Worm (Caenorhabditis elegans) whole organism, L4 larva: ENCODE measurements around the gene mdl-1.

Experiments used
- F37D6.2 ChIP-seq: sonication (generic microtip); optimal IDR thresholded peaks from 2 replicates; lab custom pipeline; 2016; ENCODE audit warnings: mild to moderate bottlenecking, missing genetic modification characterization, missing compliant biosample characterization
- F44E2.7 ChIP-seq: fragments of 200-800 bp; sonication (Bioruptor generic); IDR thresholded peaks from 2 replicates; pipeline ENCODE4 v2.1.2; 2022; ENCODE audit warnings: missing genetic modification characterization, missing compliant biosample characterization
- R02D3.7 ChIP-seq: fragments of 150-350 bp; sonication (generic microtip); optimal IDR thresholded peaks from 3 replicates; lab custom pipeline; 2014; ENCODE audit warnings: missing biosample characterization, missing genetic modification characterization
- Y5F2A.4 ChIP-seq: fragments of 200-800 bp; sonication (Bioruptor generic); optimal IDR thresholded peaks from 2 replicates; lab custom pipeline; 2018; ENCODE audit warnings: mild to moderate bottlenecking, missing genetic modification characterization, missing compliant biosample characterization
- ama-1 ChIP-seq: fragments of 150-350 bp; optimal IDR thresholded peaks from 2 replicates; lab custom pipeline; 2014; ENCODE audit warnings: inconsistent platforms, mixed read lengths
- arid-1 ChIP-seq: fragments of 200-800 bp; sonication (Bioruptor generic); conservative IDR thresholded peaks from 2 replicates; pipeline ENCODE4 v1.3.6; 2022; ENCODE audit warnings: missing genetic modification reagents, missing genetic modification characterization, missing compliant biosample characterization
- attf-4 ChIP-seq: sonication (generic microtip); optimal IDR thresholded peaks from 3 replicates; lab custom pipeline; 2017; ENCODE audit warnings: missing biosample characterization, missing genetic modification characterization
- ceh-20 ChIP-seq: fragments of 200-800 bp; sonication (Bioruptor generic); IDR thresholded peaks from 2 replicates; pipeline ENCODE4 v1.3.6; 2022; ENCODE audit warnings: missing genetic modification reagents, missing genetic modification characterization, missing compliant biosample characterization
- ceh-28 ChIP-seq: fragments of 150-350 bp; optimal IDR thresholded peaks from 2 replicates; lab custom pipeline; 2014; ENCODE audit warnings: missing biosample characterization, missing genetic modification reagents, missing genetic modification characterization
- ceh-32 ChIP-seq: sonication (generic microtip); optimal IDR thresholded peaks from 2 replicates; lab custom pipeline; 2016; ENCODE audit warnings: mild to moderate bottlenecking, missing genetic modification characterization, missing compliant biosample characterization; ENCODE audit not compliant: poor library complexity
- ceh-44 ChIP-seq: fragments of 200-800 bp; sonication (Bioruptor generic); IDR thresholded peaks from 2 replicates; pipeline ENCODE4 v1.3.6; 2022; ENCODE audit warnings: missing genetic modification reagents, missing genetic modification characterization, missing compliant biosample characterization
- ces-1 ChIP-seq: fragments of 150-350 bp; sonication (generic microtip); optimal IDR thresholded peaks from 4 replicates; lab custom pipeline; 2014; ENCODE audit warnings: missing biosample characterization, missing genetic modification reagents, missing genetic modification characterization
- cey-2 ChIP-seq: sonication (generic microtip); optimal IDR thresholded peaks from 3 replicates; lab custom pipeline; 2017; ENCODE audit warnings: missing genetic modification characterization, mild to moderate bottlenecking, missing compliant biosample characterization, antibody characterized with exemption, borderline replicate concordance; ENCODE audit not compliant: insufficient read depth
- daf-16 ChIP-seq, 3 experiments: sonication (generic microtip); optimal IDR thresholded peaks; 2 replicates each; lab custom pipeline; 2016 to 2017; ENCODE audit warnings: missing genetic modification characterization in 3 of 3, missing genetic modification reagents in 3 of 3, mild to moderate bottlenecking in 2 of 3, missing compliant biosample characterization in 2 of 3, missing biosample characterization in 1 of 3, moderate library complexity in 1 of 3
- dmd-9 ChIP-seq: fragments of 200-800 bp; sonication (Bioruptor generic); IDR thresholded peaks from 2 replicates; pipeline ENCODE4 v1.3.6; 2022; ENCODE audit warnings: missing genetic modification reagents, missing genetic modification characterization, missing compliant biosample characterization
- dpl-1 ChIP-seq: fragments of 150-350 bp; optimal IDR thresholded peaks from 2 replicates; lab custom pipeline; 2014; ENCODE audit warnings: missing biosample characterization, missing genetic modification reagents, missing genetic modification characterization
- duxl-1 ChIP-seq: sonication (generic microtip); optimal IDR thresholded peaks from 2 replicates; lab custom pipeline; 2016; ENCODE audit warnings: mild to moderate bottlenecking, missing genetic modification characterization, moderate library complexity, missing compliant biosample characterization; ENCODE audit not compliant: poor library complexity
- egl-27 ChIP-seq: sonication (generic microtip); optimal IDR thresholded peaks from 3 replicates; lab custom pipeline; 2017; ENCODE audit warnings: missing biosample characterization, missing genetic modification reagents, missing genetic modification characterization
- egl-43 ChIP-seq: fragments of 200-800 bp; sonication (Bioruptor generic); IDR thresholded peaks from 2 replicates; pipeline ENCODE4 v1.3.6; 2022; ENCODE audit warnings: missing genetic modification reagents, missing genetic modification characterization, missing compliant biosample characterization
- fkh-10 ChIP-seq: fragments of 150-350 bp; optimal IDR thresholded peaks from 2 replicates; lab custom pipeline; 2014; ENCODE audit warnings: missing biosample characterization, missing genetic modification reagents, missing genetic modification characterization
- fos-1 ChIP-seq: fragments of 150-350 bp; optimal IDR thresholded peaks from 2 replicates; lab custom pipeline; 2014; ENCODE audit warnings: missing biosample characterization, missing genetic modification characterization
- hmg-1.1 ChIP-seq: fragments of 200-800 bp; sonication (Bioruptor generic); IDR thresholded peaks from 2 replicates; pipeline ENCODE4 v1.3.6; 2022; ENCODE audit warnings: missing genetic modification reagents, missing genetic modification characterization, missing compliant biosample characterization
- jun-1 ChIP-seq: fragments of 150-350 bp; optimal IDR thresholded peaks from 2 replicates; lab custom pipeline; 2014; ENCODE audit warnings: missing biosample characterization, missing genetic modification reagents, missing genetic modification characterization
- lim-7 ChIP-seq: fragments of 200-800 bp; sonication (Bioruptor generic); IDR thresholded peaks from 2 replicates; pipeline ENCODE4 v1.3.6; 2022; ENCODE audit warnings: missing genetic modification characterization, missing compliant biosample characterization
- lin-13 ChIP-seq: fragments of 150-350 bp; optimal IDR thresholded peaks from 2 replicates; lab custom pipeline; 2014; ENCODE audit warnings: missing biosample characterization, missing genetic modification reagents, missing genetic modification characterization
- lin-38 ChIP-seq: fragments of 200-800 bp; sonication (Bioruptor generic); IDR thresholded peaks from 2 replicates; pipeline ENCODE4 v1.3.6; 2022; ENCODE audit warnings: missing genetic modification reagents, missing genetic modification characterization, missing compliant biosample characterization
- lin-39 ChIP-seq: fragments of 150-350 bp; optimal IDR thresholded peaks from 2 replicates; lab custom pipeline; 2014; ENCODE audit warnings: missing biosample characterization, missing genetic modification reagents, missing genetic modification characterization
- lir-3 ChIP-seq: sonication (generic microtip); optimal IDR thresholded peaks from 2 replicates; lab custom pipeline; 2016; ENCODE audit warnings: mild to moderate bottlenecking, missing genetic modification characterization, missing compliant biosample characterization
- madf-5 ChIP-seq, 2 experiments: fragments of 200-800 bp; sonication (Bioruptor generic); IDR thresholded peaks; 2 replicates each; pipeline ENCODE4 v1.3.6; 2022; ENCODE audit warnings: missing compliant biosample characterization in 2 of 2, missing genetic modification characterization in 2 of 2
- mdt-29 ChIP-seq: fragments of 200-800 bp; sonication (Bioruptor generic); IDR thresholded peaks from 2 replicates; pipeline ENCODE4 v1.3.6; 2022; ENCODE audit warnings: missing genetic modification reagents, missing genetic modification characterization, missing compliant biosample characterization
- mxl-3 ChIP-seq: fragments of 200-800 bp; sonication (Bioruptor generic); optimal IDR thresholded peaks from 2 replicates; lab custom pipeline; 2018; ENCODE audit warnings: mild to moderate bottlenecking, missing genetic modification characterization, missing compliant biosample characterization
- nhr-10 ChIP-seq: fragments of 150-350 bp; optimal IDR thresholded peaks from 2 replicates; lab custom pipeline; 2014; ENCODE audit warnings: missing biosample characterization, missing genetic modification characterization
- nhr-111 ChIP-seq: fragments of 200-800 bp; sonication (Bioruptor generic); optimal IDR thresholded peaks from 2 replicates; lab custom pipeline; 2018; ENCODE audit warnings: mild to moderate bottlenecking, missing genetic modification characterization, missing compliant biosample characterization
- nhr-41 ChIP-seq: fragments of 200-800 bp; sonication (Bioruptor generic); IDR thresholded peaks from 2 replicates; pipeline ENCODE4 v1.3.6; 2022; ENCODE audit warnings: missing genetic modification reagents, missing genetic modification characterization, missing compliant biosample characterization
- nhr-48 ChIP-seq: sonication (generic microtip); optimal IDR thresholded peaks from 2 replicates; lab custom pipeline; 2016; ENCODE audit warnings: mild to moderate bottlenecking, missing genetic modification characterization, missing compliant biosample characterization
- nhr-76 ChIP-seq: fragments of 150-350 bp; optimal IDR thresholded peaks from 2 replicates; lab custom pipeline; 2014; ENCODE audit warnings: missing biosample characterization, missing genetic modification characterization
- pha-4 ChIP-seq, 2 experiments: fragments of 150-350 bp in 1 of 2; fragments of 200-800 bp in 1 of 2; sonication (Bioruptor generic) in 1 of 2; IDR thresholded peaks in 1 of 2; optimal IDR thresholded peaks in 1 of 2; 2 replicates each; pipeline versions ENCODE4 v1.3.6 to Lab custom; 2014 to 2022; ENCODE audit warnings: missing genetic modification characterization in 2 of 2, missing genetic modification reagents in 2 of 2, missing biosample characterization in 1 of 2, missing compliant biosample characterization in 1 of 2
- pqm-1 ChIP-seq: sonication (generic microtip); optimal IDR thresholded peaks from 2 replicates; lab custom pipeline; 2017; ENCODE audit warnings: missing biosample characterization, missing genetic modification characterization
- saeg-2 ChIP-seq: fragments of 200-800 bp; sonication (Bioruptor generic); IDR thresholded peaks from 2 replicates; pipeline ENCODE4 v1.3.6; 2022; ENCODE audit warnings: missing genetic modification reagents, missing genetic modification characterization, missing compliant biosample characterization
- sdz-12 ChIP-seq: fragments of 200-800 bp; sonication (Bioruptor generic); optimal IDR thresholded peaks from 2 replicates; lab custom pipeline; 2018; ENCODE audit warnings: mild to moderate bottlenecking, missing genetic modification characterization, missing compliant biosample characterization
- set-16 ChIP-seq: fragments of 200-800 bp; sonication (Bioruptor generic); IDR thresholded peaks from 2 replicates; pipeline ENCODE4 v1.3.6; 2022; ENCODE audit warnings: missing genetic modification reagents, missing genetic modification characterization, missing compliant biosample characterization
- skn-1 ChIP-seq: fragments of 150-350 bp; optimal IDR thresholded peaks from 2 replicates; lab custom pipeline; 2014; ENCODE audit warnings: missing biosample characterization, missing genetic modification characterization
- unc-62 ChIP-seq, 3 experiments: fragments of 150-350 bp in 1 of 3; sonication (generic microtip); optimal IDR thresholded peaks in 2 of 3; peaks in 1 of 3; 1 replicate in 1 of 3; 2 replicates in 2 of 3; lab custom pipeline; 2014 to 2017; ENCODE audit warnings: missing biosample characterization in 3 of 3, missing genetic modification characterization in 3 of 3, missing genetic modification reagents in 3 of 3, missing genotype in 1 of 3
- vab-7 ChIP-seq: fragments of 200-800 bp; sonication (Bioruptor generic); IDR thresholded peaks from 2 replicates; pipeline ENCODE4 v1.3.6; 2022; ENCODE audit warnings: missing genetic modification reagents, missing genetic modification characterization, missing compliant biosample characterization
- zfp-3 ChIP-seq: fragments of 200-800 bp; sonication (Bioruptor generic); conservative IDR thresholded peaks from 2 replicates; pipeline ENCODE4 v1.3.6; 2022; ENCODE audit warnings: missing genetic modification reagents, missing genetic modification characterization, missing compliant biosample characterization
- ztf-11 ChIP-seq: fragments of 150-350 bp; optimal IDR thresholded peaks from 2 replicates; lab custom pipeline; 2014; ENCODE audit warnings: missing biosample characterization, missing genetic modification characterization
- ztf-7 ChIP-seq: fragments of 150-350 bp; optimal IDR thresholded peaks from 2 replicates; lab custom pipeline; 2014; ENCODE audit warnings: missing biosample characterization, missing genetic modification characterization

Gene mdl-1

ce11 chrX:6735494-6735893 is 6.7 kb upstream of the mdl-1 start (continued):
- TF ChIP-seq lin-38 (GFP tag; lab: Robert Waterston, UW), result no peak
- TF ChIP-seq saeg-2 (GFP tag; lab: Robert Waterston, UW), result no peak
- TF ChIP-seq ztf-7 (tag; lab: Kevin White, UChicago), result no peak
- TF ChIP-seq R02D3.7 (tag; lab: Kevin White, UChicago), result no peak
- TF ChIP-seq sdz-12 (GFP tag; lab: Kevin White, UChicago), result no peak
- TF ChIP-seq madf-5 (GFP tag; IDR thresholded peaks at IDR 0.05; lab: Robert Waterston, UW), result no peak
- no peak for TF ChIP-seq pha-4 (GFP tag; IDR thresholded peaks at IDR 0.05; lab: Robert Waterston, UW)
- no peak for TF ChIP-seq pha-4 (tag; optimal IDR thresholded peaks at IDR 0.05; lab: Kevin White, UChicago)
- TF ChIP-seq daf-16 (GFP tag; optimal IDR thresholded peaks at IDR 0.05; lab: Kevin White, UChicago), result peak in 1 of 2 experiments; percentile 91
- TF ChIP-seq daf-16 (tag; optimal IDR thresholded peaks at IDR 0.05; lab: Kevin White, UChicago), result peak; percentile 23
- TF ChIP-seq fos-1, result no peak
- no peak for TF ChIP-seq cey-2
- TF ChIP-seq egl-27, result no peak
- TF ChIP-seq mxl-3 (GFP tag; lab: Kevin White, UChicago), result peak; percentile 48
- peak in 1 of 2 experiments; percentile 59 for TF ChIP-seq unc-62 (GFP tag; optimal IDR thresholded peaks at IDR 0.05 in 1 of 2; lab: Kevin White, UChicago)
- TF ChIP-seq unc-62 (tag; optimal IDR thresholded peaks at IDR 0.05; lab: Kevin White, UChicago), result no peak
- no peak for TF ChIP-seq lim-7 (GFP tag; lab: Robert Waterston, UW)
- TF ChIP-seq ama-1 (lab: Kevin White, UChicago), result no peak
- 0 out of 2 replicates have a peak, but pooled peaks have one; percentile 13 for TF ChIP-seq mdt-29
- no peak for TF ChIP-seq dmd-9
- TF ChIP-seq nhr-111 (GFP tag; lab: Kevin White, UChicago), result no peak
- TF ChIP-seq Y5F2A.4, result no peak
- TF ChIP-seq F44E2.7 (GFP tag; lab: Robert Waterston, UW), result no peak
- TF ChIP-seq, all 104 proteins: peak for 16

DNA sequence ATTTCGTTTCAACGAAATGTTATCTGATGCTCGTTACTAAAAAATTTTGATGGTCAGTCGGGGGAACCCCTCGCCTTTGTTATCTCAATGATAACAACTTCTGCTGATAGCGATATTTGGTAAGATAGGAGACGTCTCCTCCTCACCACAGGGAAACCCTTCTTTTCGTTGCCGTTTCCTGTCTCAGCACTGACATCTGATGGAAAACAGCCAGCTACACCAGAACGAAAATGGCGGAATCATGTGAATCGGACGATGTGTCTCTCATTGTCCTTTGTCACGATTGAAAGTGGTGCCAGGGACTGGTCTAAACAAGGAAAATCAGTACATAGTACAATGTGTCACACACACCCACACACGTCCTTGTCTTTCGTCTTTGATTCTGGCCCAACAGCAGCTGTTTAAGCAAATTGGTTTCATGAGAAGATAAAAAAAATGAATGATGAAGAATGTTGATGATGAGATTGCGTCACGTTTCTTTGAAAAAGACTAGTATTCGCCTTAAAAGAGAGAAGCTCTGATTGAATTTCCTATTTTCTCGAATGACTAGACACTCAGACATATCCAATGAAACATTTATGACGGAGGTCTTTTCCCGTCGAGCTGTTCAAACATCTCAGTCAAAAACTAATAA is 5.7 kb upstream of the mdl-1 start:
- TF ChIP-seq ceh-28 (no peak), nhr-10 (tag; lab: Kevin White, UChicago) (no peak), ama-1 (lab: Kevin White, UChicago) (no peak), hmg-1.1 (GFP tag; lab: Robert Waterston, UW) (no peak), nhr-48 (tag; lab: Kevin White, UChicago) (peak; percentile 96), duxl-1 (tag; lab: Kevin White, UChicago) (no peak), lin-39 (tag; lab: Kevin White, UChicago) (no peak), lir-3 (tag; lab: Kevin White, UChicago) (no peak), attf-4 (no peak), vab-7 (GFP tag; lab: Robert Waterston, UW) (0 out of 2 replicates have a peak, but pooled peaks have one; percentile 25), ceh-44 (GFP tag; lab: Robert Waterston, UW) (no peak), egl-43 (GFP tag; lab: Robert Waterston, UW) (no peak), nhr-41 (no peak), fkh-10 (GFP tag; lab: Kevin White, UChicago) (peak; percentile 52), set-16 (no peak), F37D6.2 (tag; lab: Kevin White, UChicago) (no peak), ceh-20 (GFP tag; lab: Robert Waterston, UW) (peak; percentile 62; the same call in 1 of the 2 replicates), nhr-76 (tag; lab: Kevin White, UChicago) (no peak), ceh-32 (tag; lab: Kevin White, UChicago) (no peak), skn-1 (tag; lab: Kevin White, UChicago) (no peak), zfp-3 (GFP tag; lab: Robert Waterston, UW) (no peak), lin-38 (GFP tag; lab: Robert Waterston, UW) (no peak), ces-1 (GFP tag; lab: Kevin White, UChicago) (peak; percentile 59), jun-1 (tag; lab: Kevin White, UChicago) (no peak), ztf-11 (tag; lab: Kevin White, UChicago) (no peak), F44E2.7 (GFP tag; lab: Robert Waterston, UW) (no peak), saeg-2 (GFP tag; lab: Robert Waterston, UW) (peak; percentile 67; the same call in 1 of the 2 replicates), lin-13 (GFP tag; lab: Kevin White, UChicago) (no peak), pqm-1 (peak; percentile 34), sdz-12 (GFP tag; lab: Kevin White, UChicago) (no peak), lim-7 (GFP tag; lab: Robert Waterston, UW) (no peak), dpl-1 (GFP tag; lab: Kevin White, UChicago) (peak; percentile 45), arid-1 (GFP tag; lab: Robert Waterston, UW) (no peak), daf-16 (GFP tag; optimal IDR thresholded peaks at IDR 0.05; lab: Kevin White, UChicago) (peak in 1 of 2 experiments; percentile 73), daf-16 (tag; optimal IDR thresholded peaks at IDR 0.05; lab: Kevin White, UChicago) (peak; percentile 95)
